Fruit fly (Drosophila melanogaster): ENCODE data around the gene CG33509.

Gene CG33509

dm6 chr2L:21108759-21109282, 22.5 kb upstream of the CG33509 start (continued):
- peak; percentile 39 for TF ChIP-seq CG3407 (GFP tag; optimal IDR thresholded peaks at IDR 0.05)
- no peak for TF ChIP-seq abd-A (tag; optimal IDR thresholded peaks at IDR 0.05)
- peak; percentile 57 for TF ChIP-seq vfl (GFP tag; optimal IDR thresholded peaks at IDR 0.05)
- TF ChIP-seq CG11085 (GFP tag; IDR thresholded peaks at IDR 0.05): no peak
- peak; percentile 71 for TF ChIP-seq D19A (tag; optimal IDR thresholded peaks at IDR 0.05)
- peak; percentile 22 for TF ChIP-seq Meics (GFP tag; optimal IDR thresholded peaks at IDR 0.05)
- TF ChIP-seq CG12236 (GFP tag; optimal IDR thresholded peaks at IDR 0.05): peak; percentile 2
- no peak for TF ChIP-seq CG17912 (GFP tag; optimal IDR thresholded peaks at IDR 0.05)
- TF ChIP-seq grn (GFP tag; optimal IDR thresholded peaks at IDR 0.05): peak; percentile 27
- no peak for TF ChIP-seq Stat92E (GFP tag; optimal IDR thresholded peaks at IDR 0.05)
- no peak for TF ChIP-seq BEAF-32 (GFP tag; optimal IDR thresholded peaks at IDR 0.05)
- no peak for TF ChIP-seq CG6683 (GFP tag; optimal IDR thresholded peaks at IDR 0.05)
- TF ChIP-seq CG6689 (GFP tag; IDR thresholded peaks at IDR 0.05): peak; percentile 54; the same call in 1 of the 2 replicates
- peak; percentile 62 for TF ChIP-seq Dad (GFP tag; optimal IDR thresholded peaks at IDR 0.05)
- no peak for TF ChIP-seq Neu2 (GFP tag; optimal IDR thresholded peaks at IDR 0.05; ENCODE audit: borderline replicate concordance)
- no peak for TF ChIP-seq unc-4 (GFP tag; IDR thresholded peaks at IDR 0.05; ENCODE audit: partially characterized antibody)
- TF ChIP-seq gsb-n (tag; optimal IDR thresholded peaks at IDR 0.05): peak; percentile 43
- TF ChIP-seq gfzf (GFP tag; optimal IDR thresholded peaks at IDR 0.05): no peak
- no peak for TF ChIP-seq CG34224 (GFP tag; IDR thresholded peaks at IDR 0.05; ENCODE audit: partially characterized antibody)
- peak; percentile 15; the same call in 1 of the 2 replicates for TF ChIP-seq MBD-R2 (GFP tag; IDR thresholded peaks at IDR 0.05)
- peak; percentile 8 for TF ChIP-seq ab (GFP tag; optimal IDR thresholded peaks at IDR 0.05)
- peak; percentile 65 for TF ChIP-seq dmrt99B (tag; optimal IDR thresholded peaks at IDR 0.05)
- peak; percentile 31 for TF ChIP-seq Jarid2 (GFP tag; optimal IDR thresholded peaks at IDR 0.05)
- no peak; the same call in 2 of the 3 replicates for TF ChIP-seq otp (GFP tag; IDR thresholded peaks at IDR 0.05)
- peak; percentile 60 for TF ChIP-seq CG17829 (tag; optimal IDR thresholded peaks at IDR 0.05)
- peak; percentile 9 for TF ChIP-seq CG17568 (GFP tag; optimal IDR thresholded peaks at IDR 0.05)
- TF ChIP-seq chn (GFP tag; optimal IDR thresholded peaks at IDR 0.05): peak; percentile 74
- no peak for TF ChIP-seq kni (GFP tag; optimal IDR thresholded peaks at IDR 0.05)
- TF ChIP-seq CG9876 (GFP tag; optimal IDR thresholded peaks at IDR 0.05): no peak
- TF ChIP-seq sqz (GFP tag; optimal IDR thresholded peaks at IDR 0.05): peak; percentile 31
- no peak for TF ChIP-seq CG34376 (GFP tag; optimal IDR thresholded peaks at IDR 0.05)
- TF ChIP-seq ken (GFP tag; IDR thresholded peaks at IDR 0.05): no peak
- TF ChIP-seq CG10366 (GFP tag; IDR thresholded peaks at IDR 0.05): peak; percentile 50; the same call in 1 of the 2 replicates
- TF ChIP-seq CG12744 (GFP tag; optimal IDR thresholded peaks at IDR 0.05): no peak
- no peak for TF ChIP-seq CG15011 (GFP tag; optimal IDR thresholded peaks at IDR 0.05)
- TF ChIP-seq CG15601 (tag; optimal IDR thresholded peaks at IDR 0.05): peak; percentile 56
- no peak for TF ChIP-seq nom (GFP tag; optimal IDR thresholded peaks at IDR 0.05)
- peak; percentile 58 for TF ChIP-seq grau (tag; optimal IDR thresholded peaks at IDR 0.05)
- peak; percentile 39 for TF ChIP-seq CG10462 (GFP tag; optimal IDR thresholded peaks at IDR 0.05)
- TF ChIP-seq CG31224 (GFP tag; IDR thresholded peaks at IDR 0.05): no peak
- TF ChIP-seq al (GFP tag; IDR thresholded peaks at IDR 0.05): no peak
- TF ChIP-seq Asciz (GFP tag; optimal IDR thresholded peaks at IDR 0.05): peak; percentile 28
- TF ChIP-seq slou (GFP tag; optimal IDR thresholded peaks at IDR 0.05): peak; percentile 10
- peak; percentile 68 for TF ChIP-seq lilli (GFP tag; optimal IDR thresholded peaks at IDR 0.05)
- TF ChIP-seq Hr39 (optimal IDR thresholded peaks at IDR 0.05): no peak
- TF ChIP-seq CG9609 (GFP tag; optimal IDR thresholded peaks at IDR 0.05): no peak
- TF ChIP-seq Ets97D (GFP tag; optimal IDR thresholded peaks at IDR 0.05): peak; percentile 38
- TF ChIP-seq Aef1 (GFP tag; IDR thresholded peaks at IDR 0.05): 0 out of 3 replicates have a peak, but pooled peaks have one; percentile 9
- TF ChIP-seq stc (GFP tag; IDR thresholded peaks at IDR 0.05): 0 out of 2 replicates have a peak, but pooled peaks have one; percentile 9
- TF ChIP-seq bsh (GFP tag; optimal IDR thresholded peaks at IDR 0.05): peak in 1 of 2 experiments; percentile 78
